Fruit fly (Drosophila melanogaster) whole organism, embryonic: ENCODE measurements around the gene AP-1sigma.
A peak's percentile ranks its signal among the peaks of the same experiment; 100 is the strongest.

ENCODE experiments used
- C15 ChIP-seq: fragments of 200-800 bp; sonication (Bioruptor generic); IDR thresholded peaks from 3 replicates; pipeline ENCODE4 v1.3.6; 2022; ENCODE audit warnings: missing biosample characterization, missing genetic modification characterization
- CG10274 ChIP-seq: fragments of 200-800 bp; sonication (Bioruptor generic); optimal IDR thresholded peaks from 3 replicates; lab custom pipeline; 2017; ENCODE audit warnings: missing biosample characterization, mild to moderate bottlenecking, missing genetic modification characterization
- CG10979 ChIP-seq: fragments of 200-800 bp; sonication (Bioruptor generic); optimal IDR thresholded peaks from 2 replicates; lab custom pipeline; 2018; ENCODE audit warnings: missing biosample characterization, mild to moderate bottlenecking, missing genetic modification characterization, moderate library complexity
- CG11695 ChIP-seq: fragments of 200-800 bp; sonication (Bioruptor generic); IDR thresholded peaks from 3 replicates; pipeline ENCODE4 v1.3.6; 2022; ENCODE audit warnings: missing biosample characterization, missing genetic modification characterization
- CG12391 ChIP-seq: fragments of 200-800 bp; sonication (Bioruptor generic); optimal IDR thresholded peaks from 3 replicates; lab custom pipeline; 2018; ENCODE audit warnings: missing biosample characterization, mild to moderate bottlenecking, missing genetic modification characterization, moderate library complexity
- CG1602 ChIP-seq: fragments of 200-800 bp; sonication (Bioruptor generic); optimal IDR thresholded peaks from 3 replicates; lab custom pipeline; 2016; ENCODE audit warnings: missing biosample characterization, missing genetic modification characterization
- CG1647 ChIP-seq: fragments of 200-800 bp; sonication (Bioruptor generic); optimal IDR thresholded peaks from 3 replicates; lab custom pipeline; 2016; ENCODE audit warnings: missing biosample characterization, missing genetic modification characterization
- CG30020 ChIP-seq: fragments of 200-800 bp; optimal IDR thresholded peaks from 2 replicates; lab custom pipeline; 2019; ENCODE audit warnings: missing biosample characterization, mild to moderate bottlenecking, missing genetic modification characterization, moderate library complexity
- CG32767 ChIP-seq: fragments of 200-800 bp; sonication (Bioruptor generic); IDR thresholded peaks from 2 replicates; pipeline ENCODE4 v1.3.6; 2022; ENCODE audit warnings: missing biosample characterization, missing genetic modification characterization
- CG6272 ChIP-seq: fragments of 200-800 bp; sonication (Bioruptor generic); IDR thresholded peaks from 2 replicates; pipeline ENCODE4 v1.3.6; 2022; ENCODE audit warnings: missing biosample characterization, missing genetic modification characterization
- CG7786 ChIP-seq: fragments of 200-800 bp; sonication (Bioruptor generic); optimal IDR thresholded peaks from 2 replicates; lab custom pipeline; 2016; ENCODE audit warnings: missing biosample characterization, missing genetic modification characterization
- CG8765 ChIP-seq: fragments of 200-800 bp; sonication (Bioruptor generic); IDR thresholded peaks from 2 replicates; pipeline ENCODE4 v1.3.6; 2022; ENCODE audit warnings: missing biosample characterization, missing genetic modification characterization
- CG8944 ChIP-seq: fragments of 200-800 bp; sonication (Bioruptor generic); optimal IDR thresholded peaks from 3 replicates; lab custom pipeline; 2016; ENCODE audit warnings: missing biosample characterization, missing genetic modification characterization
- Camta ChIP-seq: fragments of 200-800 bp; sonication (Bioruptor generic); optimal IDR thresholded peaks from 2 replicates; lab custom pipeline; 2016; ENCODE audit warnings: missing biosample characterization, missing genetic modification characterization
- D19B ChIP-seq: fragments of 200-800 bp; sonication (Bioruptor generic); optimal IDR thresholded peaks from 2 replicates; lab custom pipeline; 2017; ENCODE audit warnings: missing biosample characterization, mild to moderate bottlenecking, missing genetic modification characterization
- Doc3 ChIP-seq: fragments of 200-800 bp; sonication (Bioruptor generic); IDR thresholded peaks from 3 replicates; pipeline ENCODE4 v1.3.6; 2022; ENCODE audit warnings: missing biosample characterization, missing genetic modification characterization; ENCODE audit not compliant: partially characterized antibody
- HmgD ChIP-seq: fragments of 200-800 bp; sonication (Bioruptor generic); optimal IDR thresholded peaks from 3 replicates; lab custom pipeline; 2016; ENCODE audit warnings: missing biosample characterization, missing genetic modification characterization
- Hmr ChIP-seq: fragments of 200-800 bp; sonication (Bioruptor generic); optimal IDR thresholded peaks from 3 replicates; lab custom pipeline; 2017; ENCODE audit warnings: mild to moderate bottlenecking, missing biosample characterization, missing genetic modification reagents, missing genetic modification characterization
- Hr78 ChIP-seq, 2 experiments: fragments of 200-800 bp in 1 of 2; fragments of >200 bp in 1 of 2; sonication (Bioruptor generic) in 1 of 2; optimal IDR thresholded peaks; 2 replicates each; lab custom pipeline; 2017 to 2019; ENCODE audit warnings: missing biosample characterization in 2 of 2, missing genetic modification characterization in 2 of 2, mild to moderate bottlenecking in 1 of 2, moderate library complexity in 1 of 2
- Lpt ChIP-seq: fragments of >200 bp; optimal IDR thresholded peaks from 2 replicates; lab custom pipeline; 2018; ENCODE audit warnings: missing biosample characterization, missing genetic modification characterization
- MBD-R2 ChIP-seq: fragments of 200-800 bp; sonication (Bioruptor generic); IDR thresholded peaks from 2 replicates; pipeline ENCODE4 v1.3.6; 2022; ENCODE audit warnings: missing biosample characterization, missing genetic modification characterization
- Mad ChIP-seq: fragments of 200-800 bp; sonication (Bioruptor generic); optimal IDR thresholded peaks from 2 replicates; lab custom pipeline; 2016; ENCODE audit warnings: missing biosample characterization, missing genetic modification characterization
- Meics ChIP-seq: fragments of 200-800 bp; sonication (Bioruptor generic); optimal IDR thresholded peaks from 2 replicates; lab custom pipeline; 2017; ENCODE audit warnings: missing biosample characterization, mild to moderate bottlenecking, missing genetic modification characterization
- Mrtf ChIP-seq: fragments of 200-800 bp; sonication (Bioruptor generic); IDR thresholded peaks from 3 replicates; pipeline ENCODE4 v1.3.6; 2022; ENCODE audit warnings: missing biosample characterization, missing genetic modification characterization
- Myb ChIP-seq: fragments of 200-800 bp; sonication (Bioruptor generic); optimal IDR thresholded peaks from 2 replicates; lab custom pipeline; 2016; ENCODE audit warnings: missing biosample characterization, missing genetic modification characterization
- NC2α ChIP-seq: fragments of 200-800 bp; sonication (Bioruptor generic); optimal IDR thresholded peaks from 2 replicates; lab custom pipeline; 2016; ENCODE audit warnings: missing biosample characterization, missing genetic modification characterization
- NC2β ChIP-seq: fragments of 200-800 bp; sonication (Bioruptor generic); optimal IDR thresholded peaks from 2 replicates; lab custom pipeline; 2016; ENCODE audit warnings: missing biosample characterization, missing genetic modification characterization
- NFAT ChIP-seq: fragments of 200-800 bp; sonication (Bioruptor generic); IDR thresholded peaks from 2 replicates; pipeline ENCODE4 v1.3.6; 2022; ENCODE audit warnings: missing biosample characterization, missing genetic modification characterization
- Oaz ChIP-seq: fragments of 200-800 bp; sonication (Bioruptor generic); IDR thresholded peaks from 2 replicates; pipeline ENCODE4 v1.3.6; 2022; ENCODE audit warnings: missing biosample characterization, missing genetic modification characterization
- Sox102F ChIP-seq: fragments of 200-800 bp; sonication (Bioruptor generic); optimal IDR thresholded peaks from 2 replicates; lab custom pipeline; 2018; ENCODE audit warnings: missing biosample characterization, mild to moderate bottlenecking, missing genetic modification characterization, moderate library complexity
- ash1 ChIP-seq: fragments of 200-800 bp; sonication (Bioruptor generic); optimal IDR thresholded peaks from 2 replicates; lab custom pipeline; 2018; ENCODE audit warnings: missing biosample characterization, mild to moderate bottlenecking, missing genetic modification characterization
- cad ChIP-seq: fragments of >200 bp; optimal IDR thresholded peaks from 2 replicates; lab custom pipeline; 2017; ENCODE audit warnings: missing biosample characterization, missing genetic modification characterization
- chm ChIP-seq: fragments of 200-800 bp; sonication (Bioruptor generic); IDR thresholded peaks from 2 replicates; pipeline ENCODE4 v1.3.6; 2022; ENCODE audit warnings: missing biosample characterization, missing genetic modification characterization
- chn ChIP-seq: fragments of 200-800 bp; sonication (Bioruptor generic); optimal IDR thresholded peaks from 2 replicates; lab custom pipeline; 2016; ENCODE audit warnings: missing biosample characterization, missing genetic modification characterization
- crp ChIP-seq, 2 experiments: fragments of 200-800 bp; sonication (Bioruptor generic); optimal IDR thresholded peaks; 2 replicates in 1 of 2; 3 replicates in 1 of 2; lab custom pipeline; 2017; ENCODE audit warnings: missing biosample characterization in 2 of 2, missing genetic modification characterization in 2 of 2, mild to moderate bottlenecking in 1 of 2, moderate library complexity in 1 of 2
- gce ChIP-seq: fragments of 200-800 bp; sonication (Bioruptor generic); IDR thresholded peaks from 3 replicates; pipeline ENCODE4 v1.3.6; 2022; ENCODE audit warnings: missing biosample characterization, missing genetic modification characterization
- insv ChIP-seq, 2 experiments: fragments of 200-800 bp; sonication (Bioruptor generic); optimal IDR thresholded peaks; 3 replicates each; lab custom pipeline; 2016 to 2018; ENCODE audit warnings: missing biosample characterization in 2 of 2, missing genetic modification characterization in 2 of 2
- lab ChIP-seq: fragments of 200-800 bp; sonication (Bioruptor generic); optimal IDR thresholded peaks from 3 replicates; lab custom pipeline; 2017; ENCODE audit warnings: missing biosample characterization, missing genetic modification characterization, mild to moderate bottlenecking, moderate library complexity, missing genetic modification reagents
- lov ChIP-seq, 2 experiments: fragments of 200-800 bp in 1 of 2; fragments of >200 bp in 1 of 2; sonication (Bioruptor generic) in 1 of 2; IDR thresholded peaks in 1 of 2; optimal IDR thresholded peaks in 1 of 2; 2 replicates in 1 of 2; 3 replicates in 1 of 2; pipeline versions ENCODE4 v1.3.6 to Lab custom; 2017 to 2022; ENCODE audit warnings: missing biosample characterization in 1 of 2, missing genetic modification characterization in 1 of 2
- mam ChIP-seq: fragments of 200-800 bp; sonication (Bioruptor generic); optimal IDR thresholded peaks from 3 replicates; lab custom pipeline; 2016; ENCODE audit warnings: missing biosample characterization, missing genetic modification characterization
- pho ChIP-seq: fragments of 200-800 bp; sonication (Bioruptor generic); optimal IDR thresholded peaks from 2 replicates; lab custom pipeline; 2016; ENCODE audit warnings: missing biosample characterization, missing genetic modification characterization
- pita ChIP-seq: fragments of 200-800 bp; sonication (Bioruptor generic); optimal IDR thresholded peaks from 2 replicates; lab custom pipeline; 2017; ENCODE audit warnings: missing biosample characterization, mild to moderate bottlenecking, missing genetic modification characterization
- prd ChIP-seq, 3 experiments: fragments of >200 bp in 2 of 3; fragments of 200-800 bp in 1 of 3; sonication (Bioruptor generic) in 1 of 3; optimal IDR thresholded peaks in 2 of 3; IDR thresholded peaks in 1 of 3; 2 replicates in 2 of 3; 3 replicates in 1 of 3; pipeline versions ENCODE4 v1.3.6 to Lab custom; 2017 to 2022; ENCODE audit warnings: missing biosample characterization in 1 of 3, missing genetic modification characterization in 1 of 3
- psq ChIP-seq: fragments of 200-800 bp; sonication (Bioruptor generic); optimal IDR thresholded peaks from 2 replicates; lab custom pipeline; 2017; ENCODE audit warnings: missing biosample characterization, missing genetic modification characterization
- ranshi ChIP-seq: fragments of 200-800 bp; sonication (Bioruptor generic); IDR thresholded peaks from 2 replicates; pipeline ENCODE4 v1.3.6; 2022; ENCODE audit warnings: missing biosample characterization, missing genetic modification characterization
- repo ChIP-seq: fragments of 200-800 bp; sonication (Bioruptor generic); optimal IDR thresholded peaks from 2 replicates; lab custom pipeline; 2016; ENCODE audit warnings: missing biosample characterization, missing genetic modification characterization
- row ChIP-seq: fragments of 200-800 bp; sonication (Bioruptor generic); IDR thresholded peaks from 3 replicates; pipeline ENCODE4 v1.3.6; 2022; ENCODE audit warnings: missing biosample characterization, missing genetic modification characterization
- unpg ChIP-seq: fragments of 200-800 bp; sonication (Bioruptor generic); optimal IDR thresholded peaks from 3 replicates; lab custom pipeline; 2018; ENCODE audit warnings: missing biosample characterization, mild to moderate bottlenecking, missing genetic modification characterization, moderate library complexity

AP-1sigma gene

DNA sequence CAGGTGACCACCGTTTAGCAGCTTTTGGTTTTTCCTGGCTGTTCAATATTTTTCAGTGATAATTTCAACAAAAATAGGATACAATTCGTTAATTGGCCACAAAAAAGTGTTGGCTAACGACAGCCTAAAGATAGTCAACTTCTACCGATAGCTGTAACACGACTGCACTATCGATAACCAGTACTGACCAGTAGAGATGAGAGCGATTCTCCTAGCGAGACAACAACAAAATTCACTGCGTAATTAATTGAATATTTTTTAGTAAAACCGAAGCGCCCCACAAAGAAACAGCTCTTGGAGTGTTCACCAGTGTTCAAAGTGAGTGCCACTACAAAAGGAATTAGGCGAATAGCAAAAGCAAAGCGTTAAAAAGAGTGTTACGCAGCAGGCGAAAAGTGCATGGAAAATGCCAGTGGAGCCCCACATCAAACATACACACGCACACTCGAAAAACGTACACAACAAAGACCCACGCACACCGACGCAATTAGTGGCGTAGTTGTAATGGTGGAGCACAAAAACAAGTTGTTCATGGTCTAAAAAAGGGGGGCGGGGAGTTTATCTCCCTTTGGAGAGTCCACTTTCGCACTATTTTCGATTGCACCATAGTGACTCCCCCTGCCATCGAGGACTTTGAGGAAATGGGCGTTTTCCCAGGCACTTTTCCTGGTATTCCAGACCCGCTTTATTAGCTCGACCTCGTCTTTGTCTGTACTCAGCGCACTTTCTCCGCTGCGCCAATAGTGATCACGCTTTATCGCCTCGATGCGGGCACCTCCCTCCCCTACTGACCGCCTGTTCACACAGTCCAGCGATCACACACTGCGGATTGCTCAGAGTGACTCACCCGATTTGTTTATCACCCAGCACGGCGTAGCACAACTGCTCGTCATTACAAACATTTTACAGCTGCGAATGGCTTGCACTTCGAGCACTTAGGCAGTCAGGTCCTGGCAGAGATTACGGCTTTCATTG lies 34.7 kb downstream of the AP-1sigma start, which contains the start of the genes Epp and Rab7 (continued):
- TF ChIP-seq Sox102F (GFP tag; lab: Kevin White, UChicago) (no peak), NC2α (GFP tag; lab: Kevin White, UChicago) (no peak), pho (peak; percentile 66), prd (optimal IDR thresholded peaks at IDR 0.05; lab: Kevin White, UChicago) (no peak), prd (GFP tag; IDR thresholded peaks at IDR 0.05; lab: Robert Waterston, UW) (peak; percentile 43; the same call in 2 of the 3 replicates), CG32767 (GFP tag; lab: Robert Waterston, UW) (no peak), HmgD (GFP tag; lab: Kevin White, UChicago) (peak; percentile 77), Lpt (GFP tag; lab: Kevin White, UChicago) (no peak), MBD-R2 (GFP tag; lab: Robert Waterston, UW) (peak; percentile 84), Doc3 (GFP tag; lab: Robert Waterston, UW) (peak; percentile 84), CG30020 (tag; lab: Kevin White, UChicago) (peak; percentile 44), mam (GFP tag; lab: Kevin White, UChicago) (peak; percentile 53), insv (GFP tag; optimal IDR thresholded peaks at IDR 0.05; lab: Kevin White, UChicago) (no peak), CG1602 (GFP tag; lab: Kevin White, UChicago) (no peak), chm (peak; percentile 58; the same call in 1 of the 2 replicates), Mad (GFP tag; lab: Kevin White, UChicago) (peak; percentile 48), unpg (GFP tag; lab: Kevin White, UChicago) (peak; percentile 18), NFAT (peak; percentile 66; the same call in 1 of the 2 replicates), CG10274 (no peak), psq (GFP tag; lab: Kevin White, UChicago) (no peak), CG8944 (no peak), pita (GFP tag; lab: Kevin White, UChicago) (no peak), cad (GFP tag; lab: Kevin White, UChicago) (no peak), chn (GFP tag; lab: Kevin White, UChicago) (peak; percentile 31), CG6272 (GFP tag; lab: Robert Waterston, UW) (0 out of 2 replicates have a peak, but pooled peaks have one; percentile 9), Meics (peak; percentile 27), crp (GFP tag; optimal IDR thresholded peaks at IDR 0.05; lab: Kevin White, UChicago) (peak in 1 of 2 experiments; percentile 31), CG7786 (GFP tag; lab: Kevin White, UChicago) (peak; percentile 23), gce (GFP tag; lab: Robert Waterston, UW) (no peak), Hr78 (GFP tag; optimal IDR thresholded peaks at IDR 0.05; lab: Kevin White, UChicago) (no peak), Myb (peak; percentile 46), row (GFP tag; lab: Robert Waterston, UW) (peak; percentile 25; the same call in 2 of the 3 replicates), D19B (GFP tag; lab: Kevin White, UChicago) (no peak), C15 (no peak), lov (optimal IDR thresholded peaks at IDR 0.05; lab: Kevin White, UChicago) (no peak), lov (GFP tag; IDR thresholded peaks at IDR 0.05; lab: Robert Waterston, UW) (no peak), CG8765 (no peak), ranshi (no peak), lab (GFP tag; lab: Kevin White, UChicago) (peak; percentile 65), repo (GFP tag; lab: Kevin White, UChicago) (peak; percentile 7), NC2β (peak; percentile 43), Camta (GFP tag; lab: Kevin White, UChicago) (peak; percentile 5), Mrtf (GFP tag; lab: Robert Waterston, UW) (no peak), CG12391 (tag; lab: Kevin White, UChicago) (peak; percentile 40), ash1 (GFP tag; lab: Kevin White, UChicago) (peak; percentile 29), CG1647 (peak; percentile 24), Hmr (GFP tag; lab: Kevin White, UChicago) (peak; percentile 44), Oaz (GFP tag; lab: Robert Waterston, UW) (no peak), CG11695 (no peak), CG10979 (tag; lab: Kevin White, UChicago) (peak; percentile 19)
